Fruit fly (Drosophila melanogaster) whole organism, prepupa: ENCODE results near the gene CG12766.

Experiments
- CG10631 ChIP-seq: fragments of 200-800 bp; sonication (Bioruptor generic); optimal IDR thresholded peaks from 2 replicates; lab custom pipeline; 2016; ENCODE audit warnings: missing biosample characterization, missing genetic modification characterization
- CG1621 ChIP-seq: fragments of 200-800 bp; sonication (Bioruptor generic); optimal IDR thresholded peaks from 3 replicates; lab custom pipeline; 2018; ENCODE audit warnings: missing biosample characterization, mild to moderate bottlenecking, missing genetic modification characterization
- CG3032 ChIP-seq: fragments of 200-800 bp; optimal IDR thresholded peaks from 2 replicates; lab custom pipeline; 2019; ENCODE audit warnings: missing biosample characterization, mild to moderate bottlenecking, missing genetic modification characterization, moderate library complexity
- CG31627 ChIP-seq: fragments of 200-800 bp; sonication (Bioruptor generic); optimal IDR thresholded peaks from 3 replicates; lab custom pipeline; 2016; ENCODE audit warnings: missing biosample characterization, missing genetic modification characterization
- CG34406 ChIP-seq: fragments of 200-800 bp; sonication (Bioruptor generic); optimal IDR thresholded peaks from 3 replicates; lab custom pipeline; 2016; ENCODE audit warnings: missing biosample characterization, missing genetic modification characterization
- CG3919 ChIP-seq: fragments of 200-800 bp; sonication (Bioruptor generic); optimal IDR thresholded peaks from 3 replicates; lab custom pipeline; 2016; ENCODE audit warnings: missing biosample characterization, missing genetic modification characterization
- CG6163 ChIP-seq: fragments of 200-800 bp; sonication (Bioruptor generic); IDR thresholded peaks from 3 replicates; pipeline ENCODE4 v1.3.6; 2022; ENCODE audit warnings: missing biosample characterization, missing genetic modification characterization
- CG6792 ChIP-seq: fragments of 200-800 bp; sonication (Bioruptor generic); optimal IDR thresholded peaks from 3 replicates; lab custom pipeline; 2016; ENCODE audit warnings: missing biosample characterization, missing genetic modification characterization
- CG6808 ChIP-seq: fragments of 200-800 bp; sonication (Bioruptor generic); optimal IDR thresholded peaks from 3 replicates; lab custom pipeline; 2017; ENCODE audit warnings: missing biosample characterization, missing genetic modification characterization, mild to moderate bottlenecking, moderate library complexity, missing genetic modification reagents
- CG9139 ChIP-seq: fragments of 200-800 bp; sonication (Bioruptor generic); optimal IDR thresholded peaks from 3 replicates; lab custom pipeline; 2017; ENCODE audit warnings: missing biosample characterization, mild to moderate bottlenecking, missing genetic modification characterization
- Eip75B ChIP-seq: fragments of 200-800 bp; sonication (Bioruptor generic); optimal IDR thresholded peaks from 3 replicates; lab custom pipeline; 2016; ENCODE audit warnings: missing biosample characterization, missing genetic modification characterization
- Eip78C ChIP-seq: fragments of 200-800 bp; sonication (Bioruptor generic); peaks from one replicate; lab custom pipeline; 2016; ENCODE audit warnings: missing biosample characterization, missing genetic modification characterization
- Eip93F ChIP-seq: fragments of 200-800 bp; sonication (Bioruptor generic); optimal IDR thresholded peaks from 2 replicates; lab custom pipeline; 2016; ENCODE audit warnings: missing biosample characterization, mild to moderate bottlenecking, missing genetic modification characterization
- Ets96B ChIP-seq: fragments of 200-800 bp; optimal IDR thresholded peaks from 2 replicates; lab custom pipeline; 2019; ENCODE audit warnings: missing biosample characterization, mild to moderate bottlenecking, missing genetic modification characterization, moderate library complexity
- Hr38 ChIP-seq: sonication (Bioruptor generic); optimal IDR thresholded peaks from 2 replicates; lab custom pipeline; 2016; ENCODE audit warnings: missing biosample characterization, missing genetic modification characterization
- Hr39 ChIP-seq: fragments of 200-800 bp; sonication (Bioruptor generic); optimal IDR thresholded peaks from 2 replicates; lab custom pipeline; 2016; ENCODE audit warnings: missing biosample characterization, missing genetic modification characterization
- Lpt ChIP-seq: fragments of 200-800 bp; sonication (Bioruptor generic); optimal IDR thresholded peaks from 3 replicates; lab custom pipeline; 2016; ENCODE audit warnings: missing biosample characterization, missing genetic modification characterization
- Met ChIP-seq: fragments of 200-800 bp; sonication (Bioruptor generic); optimal IDR thresholded peaks from 3 replicates; lab custom pipeline; 2016; ENCODE audit warnings: missing biosample characterization, missing genetic modification characterization
- OdsH ChIP-seq: fragments of 200-800 bp; sonication (Bioruptor generic); optimal IDR thresholded peaks from 3 replicates; lab custom pipeline; 2016; ENCODE audit warnings: missing biosample characterization, missing genetic modification characterization
- Smox ChIP-seq: fragments of 200-800 bp; sonication (Bioruptor generic); optimal IDR thresholded peaks from 3 replicates; lab custom pipeline; 2016; ENCODE audit warnings: missing biosample characterization, missing genetic modification characterization
- Sox102F ChIP-seq: fragments of 200-800 bp; sonication (Bioruptor generic); optimal IDR thresholded peaks from 2 replicates; lab custom pipeline; 2016; ENCODE audit warnings: missing biosample characterization, mild to moderate bottlenecking, missing genetic modification characterization
- Sox14 ChIP-seq: fragments of 200-800 bp; sonication (Bioruptor generic); optimal IDR thresholded peaks from 3 replicates; lab custom pipeline; 2016; ENCODE audit warnings: missing biosample characterization, missing genetic modification characterization
- acj6 ChIP-seq: fragments of 200-800 bp; sonication (Bioruptor generic); optimal IDR thresholded peaks from 3 replicates; lab custom pipeline; 2016; ENCODE audit warnings: missing biosample characterization, missing genetic modification characterization
- cyc ChIP-seq: fragments of 200-800 bp; sonication (Bioruptor generic); optimal IDR thresholded peaks from 3 replicates; lab custom pipeline; 2016; ENCODE audit warnings: missing biosample characterization, missing genetic modification characterization
- dac ChIP-seq: fragments of 200-800 bp; sonication (Bioruptor generic); optimal IDR thresholded peaks from 2 replicates; lab custom pipeline; 2017; ENCODE audit warnings: missing biosample characterization, mild to moderate bottlenecking, missing genetic modification characterization
- esn ChIP-seq: fragments of 200-800 bp; sonication (Bioruptor generic); optimal IDR thresholded peaks from 2 replicates; lab custom pipeline; 2016; ENCODE audit warnings: missing biosample characterization, mild to moderate bottlenecking, missing genetic modification characterization, moderate library complexity
- fkh ChIP-seq: fragments of 200-800 bp; sonication (Bioruptor generic); optimal IDR thresholded peaks from 3 replicates; lab custom pipeline; 2017; ENCODE audit warnings: missing biosample characterization, mild to moderate bottlenecking, missing genetic modification characterization, moderate library complexity
- lz ChIP-seq: fragments of 200-800 bp; sonication (Bioruptor generic); optimal IDR thresholded peaks from 3 replicates; lab custom pipeline; 2016; ENCODE audit warnings: missing biosample characterization, missing genetic modification characterization
- pdm3 ChIP-seq: fragments of 200-800 bp; sonication (Bioruptor generic); optimal IDR thresholded peaks from 3 replicates; lab custom pipeline; 2016; ENCODE audit warnings: missing biosample characterization, missing genetic modification characterization
- salr ChIP-seq, 2 experiments: fragments of 200-800 bp; sonication (Bioruptor generic); optimal IDR thresholded peaks; 3 replicates each; lab custom pipeline; 2016 to 2018; ENCODE audit warnings: missing biosample characterization in 2 of 2, missing genetic modification characterization in 2 of 2, mild to moderate bottlenecking in 1 of 2
- ss ChIP-seq, 2 experiments: fragments of 200-800 bp; sonication (Bioruptor generic); optimal IDR thresholded peaks; 2 replicates in 1 of 2; 3 replicates in 1 of 2; lab custom pipeline; 2017 to 2018; ENCODE audit warnings: mild to moderate bottlenecking in 2 of 2, missing biosample characterization in 2 of 2, missing genetic modification characterization in 2 of 2, moderate library complexity in 1 of 2
- svp ChIP-seq: fragments of 200-800 bp; sonication (Bioruptor generic); peaks from one replicate; lab custom pipeline; 2016; ENCODE audit warnings: missing biosample characterization, missing genetic modification characterization
- topi ChIP-seq: fragments of 200-800 bp; sonication (Bioruptor generic); optimal IDR thresholded peaks from 3 replicates; lab custom pipeline; 2016; ENCODE audit warnings: missing biosample characterization, missing genetic modification characterization
- vri ChIP-seq: fragments of 200-800 bp; sonication (Bioruptor generic); optimal IDR thresholded peaks from 3 replicates; lab custom pipeline; 2016; ENCODE audit warnings: missing biosample characterization, mild to moderate bottlenecking, missing genetic modification characterization

The CG12766 gene

DNA sequence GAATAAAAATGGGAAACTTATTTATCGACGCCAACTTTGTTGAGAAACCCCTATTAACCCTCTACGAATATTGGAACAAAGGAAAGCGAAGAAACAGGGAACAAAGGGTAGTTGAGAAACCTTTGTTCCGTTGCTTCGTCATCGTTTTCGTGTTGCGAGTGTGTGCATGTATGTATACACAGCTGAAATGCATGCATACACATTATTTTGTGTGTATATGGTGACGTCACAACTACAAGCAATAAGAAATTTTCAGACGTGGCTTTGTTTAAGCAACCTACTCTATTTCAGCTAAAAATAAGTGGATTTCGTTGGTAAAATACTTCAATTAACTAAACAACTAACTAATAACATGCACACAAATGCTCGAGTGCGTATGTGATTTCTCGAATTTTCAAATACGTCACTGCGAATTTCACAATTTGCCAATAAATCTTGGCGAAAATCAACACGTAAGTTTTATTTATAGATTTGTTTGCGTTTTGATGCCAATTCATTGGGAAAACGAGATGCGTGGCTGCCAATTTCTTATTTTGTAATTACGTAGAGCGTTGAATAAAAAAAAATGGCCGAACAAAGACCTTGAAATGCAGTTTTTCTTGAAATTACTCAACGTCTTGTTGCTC is 37.9 kb downstream of the CG12766 start (continued):
- TF ChIP-seq ss (GFP tag; optimal IDR thresholded peaks at IDR 0.05; lab: Kevin White, UChicago) (peak; percentile 42 to 62), CG6792 (GFP tag; lab: Kevin White, UChicago) (no peak), lz (GFP tag; lab: Kevin White, UChicago) (no peak), CG6808 (GFP tag; lab: Kevin White, UChicago) (peak; percentile 60)

dm6 chr3L:3898978-3899377 is 40.9 kb downstream of the CG12766 start, which contains the start of gene Ccz1:
Gene Ccz1 (minus strand): TSS chr3L:3899156.
- no peak for TF ChIP-seq CG1621
- no peak for TF ChIP-seq topi (GFP tag; lab: Kevin White, UChicago)
- peak; percentile 44 for TF ChIP-seq CG31627 (GFP tag; lab: Kevin White, UChicago)
- TF ChIP-seq vri (GFP tag; lab: Kevin White, UChicago), result peak; percentile 20
- no peak for TF ChIP-seq Sox102F (GFP tag; lab: Kevin White, UChicago)
- TF ChIP-seq CG10631, result peak; percentile 55
- TF ChIP-seq Hr39, result peak; percentile 16
- TF ChIP-seq ss (GFP tag; optimal IDR thresholded peaks at IDR 0.05; lab: Kevin White, UChicago), result no peak
- TF ChIP-seq dac (GFP tag; lab: Kevin White, UChicago), result no peak
- no peak for TF ChIP-seq Eip75B (GFP tag; lab: Kevin White, UChicago)
- TF ChIP-seq esn (GFP tag; lab: Kevin White, UChicago), result peak; percentile 57
- peak; percentile 37 for TF ChIP-seq svp (GFP tag; lab: Kevin White, UChicago)
- peak; percentile 35 for TF ChIP-seq Hr38 (GFP tag; lab: Kevin White, UChicago)
- TF ChIP-seq Smox (GFP tag; lab: Kevin White, UChicago), result peak; percentile 41
- no peak for TF ChIP-seq Lpt (GFP tag; lab: Kevin White, UChicago)
- peak; percentile 4 for TF ChIP-seq CG9139 (GFP tag; lab: Kevin White, UChicago)
- peak; percentile 46 for TF ChIP-seq pdm3
- no peak for TF ChIP-seq salr (GFP tag; optimal IDR thresholded peaks at IDR 0.05; lab: Kevin White, UChicago)
- no peak for TF ChIP-seq Ets96B
- TF ChIP-seq fkh (GFP tag; lab: Kevin White, UChicago), result peak; percentile 100
- TF ChIP-seq CG34406 (GFP tag; lab: Kevin White, UChicago), result no peak
- TF ChIP-seq Sox14, result peak; percentile 12
- TF ChIP-seq Eip93F, result no peak
- peak; percentile 26 for TF ChIP-seq OdsH (GFP tag; lab: Kevin White, UChicago)
- peak; percentile 26 for TF ChIP-seq acj6 (GFP tag; lab: Kevin White, UChicago)
- TF ChIP-seq Met (GFP tag; lab: Kevin White, UChicago), result peak; percentile 27
- no peak for TF ChIP-seq CG3032
- peak; percentile 40 for TF ChIP-seq cyc (GFP tag; lab: Kevin White, UChicago)
- TF ChIP-seq lz (GFP tag; lab: Kevin White, UChicago), result peak; percentile 32
- TF ChIP-seq Eip78C (GFP tag; lab: Kevin White, UChicago), result peak; percentile 74
- TF ChIP-seq, all 60 proteins: peak for 18

DNA sequence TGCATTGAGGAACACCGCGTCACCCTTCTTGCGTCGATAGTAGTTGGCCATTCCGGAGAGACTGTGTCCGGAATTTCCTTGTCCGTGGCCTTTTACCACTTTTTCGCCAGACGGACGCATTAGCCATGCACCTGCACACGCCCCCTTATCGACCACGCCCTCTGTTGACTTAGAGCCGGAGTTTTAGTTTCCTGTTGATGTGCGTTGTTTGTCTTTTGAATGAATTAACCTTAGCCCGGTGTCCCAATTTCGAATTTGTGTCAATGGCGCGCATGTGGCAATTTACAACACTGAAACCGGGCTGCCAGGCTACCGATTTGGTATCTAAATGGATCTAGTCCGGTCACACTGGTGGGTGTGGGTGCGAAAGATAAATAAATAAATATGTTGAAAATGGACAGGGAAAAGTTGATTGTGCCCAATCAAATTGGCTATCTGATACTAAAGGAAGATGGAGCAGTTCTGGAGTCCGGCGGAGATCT is 43.3 kb downstream of the CG12766 start, which contains the start of the genes Gr63a and Lamtor4:
Gene Gr63a, minus strand, starts transcription at position 51 of the 482 bp plus-strand sequence.
Gene Lamtor4, plus strand, starts transcription at position 348 of the 482 bp plus-strand sequence.
- TF ChIP-seq Eip75B (GFP tag; lab: Kevin White, UChicago) (peak; percentile 44), CG1621 (peak; percentile 5), CG9139 (GFP tag; lab: Kevin White, UChicago) (no peak), CG31627 (GFP tag; lab: Kevin White, UChicago) (peak; percentile 9), esn (GFP tag; lab: Kevin White, UChicago) (peak; percentile 47), pdm3 (no peak), CG10631 (no peak), dac (GFP tag; lab: Kevin White, UChicago) (no peak), CG3919 (no peak), Sox14 (peak; percentile 69), fkh (GFP tag; lab: Kevin White, UChicago) (peak; percentile 99), CG6163 (GFP tag; lab: Robert Waterston, UW) (0 out of 3 replicates have a peak, but pooled peaks have one; percentile 28)
